Worm (Caenorhabditis elegans) whole organism, L4 larva: Measurements from ENCODE around the gene rpia-1.

Experiments used
- F37D6.2 ChIP-seq: sonication (generic microtip); optimal IDR thresholded peaks from 2 replicates; lab custom pipeline; 2016; ENCODE audit warnings: mild to moderate bottlenecking, missing genetic modification characterization, missing compliant biosample characterization
- F44E2.7 ChIP-seq: fragments of 200-800 bp; sonication (Bioruptor generic); IDR thresholded peaks from 2 replicates; pipeline ENCODE4 v2.1.2; 2022; ENCODE audit warnings: missing genetic modification characterization, missing compliant biosample characterization
- T20F7.1 ChIP-seq: fragments of 200-800 bp; sonication (Bioruptor generic); optimal IDR thresholded peaks from 2 replicates; lab custom pipeline; 2018; ENCODE audit warnings: mild to moderate bottlenecking, missing genetic modification characterization, missing compliant biosample characterization
- Y48G9A.11 ChIP-seq: fragments of 200-800 bp; sonication (Bioruptor generic); IDR thresholded peaks from 2 replicates; pipeline ENCODE4 v1.3.6; 2022; ENCODE audit warnings: missing genetic modification reagents, missing genetic modification characterization, missing compliant biosample characterization
- ZK337.2 ChIP-seq: fragments of 200-800 bp; sonication (Bioruptor generic); IDR thresholded peaks from 2 replicates; pipeline ENCODE4 v1.3.6; 2022; ENCODE audit warnings: missing genetic modification reagents, missing genetic modification characterization, missing compliant biosample characterization
- ama-1 ChIP-seq: fragments of 150-350 bp; optimal IDR thresholded peaks from 2 replicates; lab custom pipeline; 2014; ENCODE audit warnings: inconsistent platforms, mixed read lengths
- attf-4 ChIP-seq: sonication (generic microtip); optimal IDR thresholded peaks from 3 replicates; lab custom pipeline; 2017; ENCODE audit warnings: missing biosample characterization, missing genetic modification characterization
- ceh-20 ChIP-seq: fragments of 200-800 bp; sonication (Bioruptor generic); IDR thresholded peaks from 2 replicates; pipeline ENCODE4 v1.3.6; 2022; ENCODE audit warnings: missing genetic modification reagents, missing genetic modification characterization, missing compliant biosample characterization
- ceh-28 ChIP-seq: fragments of 150-350 bp; optimal IDR thresholded peaks from 2 replicates; lab custom pipeline; 2014; ENCODE audit warnings: missing biosample characterization, missing genetic modification reagents, missing genetic modification characterization
- ceh-32 ChIP-seq: sonication (generic microtip); optimal IDR thresholded peaks from 2 replicates; lab custom pipeline; 2016; ENCODE audit warnings: mild to moderate bottlenecking, missing genetic modification characterization, missing compliant biosample characterization; ENCODE audit not compliant: poor library complexity
- ceh-62 ChIP-seq: sonication (generic microtip); optimal IDR thresholded peaks from 2 replicates; lab custom pipeline; 2017; ENCODE audit warnings: missing biosample characterization, missing genetic modification characterization
- ces-1 ChIP-seq: fragments of 150-350 bp; sonication (generic microtip); optimal IDR thresholded peaks from 4 replicates; lab custom pipeline; 2014; ENCODE audit warnings: missing biosample characterization, missing genetic modification reagents, missing genetic modification characterization
- cey-2 ChIP-seq: sonication (generic microtip); optimal IDR thresholded peaks from 3 replicates; lab custom pipeline; 2017; ENCODE audit warnings: missing genetic modification characterization, mild to moderate bottlenecking, missing compliant biosample characterization, antibody characterized with exemption, borderline replicate concordance; ENCODE audit not compliant: insufficient read depth
- ctbp-1 ChIP-seq: fragments of 200-800 bp; sonication (Bioruptor generic); IDR thresholded peaks from 2 replicates; pipeline ENCODE4 v1.3.6; 2022; ENCODE audit warnings: missing genetic modification reagents, missing genetic modification characterization, missing compliant biosample characterization
- daf-12 ChIP-seq: fragments of 150-350 bp; optimal IDR thresholded peaks from 2 replicates; lab custom pipeline; 2014; ENCODE audit warnings: missing biosample characterization, missing genetic modification reagents, missing genetic modification characterization
- daf-8 ChIP-seq: fragments of 200-800 bp; sonication (Bioruptor generic); IDR thresholded peaks from 2 replicates; pipeline ENCODE4 v1.3.6; 2022; ENCODE audit warnings: missing genetic modification characterization, missing compliant biosample characterization
- dmd-6 ChIP-seq: fragments of 200-800 bp; sonication (Bioruptor generic); IDR thresholded peaks from 2 replicates; pipeline ENCODE4 v1.3.6; 2022; ENCODE audit warnings: missing genetic modification reagents, missing genetic modification characterization, missing compliant biosample characterization
- dmd-8 ChIP-seq: fragments of 200-800 bp; sonication (Bioruptor generic); IDR thresholded peaks from 2 replicates; pipeline ENCODE4 v1.3.6; 2022; ENCODE audit warnings: missing genetic modification characterization, missing compliant biosample characterization
- dmd-9 ChIP-seq: fragments of 200-800 bp; sonication (Bioruptor generic); IDR thresholded peaks from 2 replicates; pipeline ENCODE4 v1.3.6; 2022; ENCODE audit warnings: missing genetic modification reagents, missing genetic modification characterization, missing compliant biosample characterization
- egl-43 ChIP-seq: fragments of 200-800 bp; sonication (Bioruptor generic); IDR thresholded peaks from 2 replicates; pipeline ENCODE4 v1.3.6; 2022; ENCODE audit warnings: missing genetic modification reagents, missing genetic modification characterization, missing compliant biosample characterization
- fos-1 ChIP-seq: fragments of 150-350 bp; optimal IDR thresholded peaks from 2 replicates; lab custom pipeline; 2014; ENCODE audit warnings: missing biosample characterization, missing genetic modification characterization
- hif-1 ChIP-seq, 2 experiments: sonication (generic microtip); optimal IDR thresholded peaks; 2 replicates each; lab custom pipeline; 2016 to 2017; ENCODE audit warnings: missing compliant biosample characterization in 2 of 2, missing genetic modification characterization in 2 of 2, missing genetic modification reagents in 2 of 2, missing genotype in 2 of 2, mild to moderate bottlenecking in 1 of 2
- hmg-1.1 ChIP-seq: fragments of 200-800 bp; sonication (Bioruptor generic); IDR thresholded peaks from 2 replicates; pipeline ENCODE4 v1.3.6; 2022; ENCODE audit warnings: missing genetic modification reagents, missing genetic modification characterization, missing compliant biosample characterization
- lin-13 ChIP-seq: fragments of 150-350 bp; optimal IDR thresholded peaks from 2 replicates; lab custom pipeline; 2014; ENCODE audit warnings: missing biosample characterization, missing genetic modification reagents, missing genetic modification characterization
- lin-15B ChIP-seq: fragments of 150-350 bp; sonication (generic microtip); optimal IDR thresholded peaks from 3 replicates; lab custom pipeline; 2014; ENCODE audit warnings: missing biosample characterization, missing genetic modification characterization
- lir-3 ChIP-seq: sonication (generic microtip); optimal IDR thresholded peaks from 2 replicates; lab custom pipeline; 2016; ENCODE audit warnings: mild to moderate bottlenecking, missing genetic modification characterization, missing compliant biosample characterization
- lsy-2 ChIP-seq, 2 experiments: fragments of 150-350 bp in 1 of 2; sonication (generic microtip) in 1 of 2; optimal IDR thresholded peaks; 2 replicates each; lab custom pipeline; 2014 to 2017; ENCODE audit warnings: missing biosample characterization in 2 of 2, missing genetic modification characterization in 2 of 2
- madf-9 ChIP-seq: fragments of 200-800 bp; sonication (Bioruptor generic); conservative IDR thresholded peaks from 2 replicates; pipeline ENCODE4 v1.3.6; 2022; ENCODE audit warnings: missing genetic modification reagents, missing genetic modification characterization, missing compliant biosample characterization
- mdt-29 ChIP-seq: fragments of 200-800 bp; sonication (Bioruptor generic); IDR thresholded peaks from 2 replicates; pipeline ENCODE4 v1.3.6; 2022; ENCODE audit warnings: missing genetic modification reagents, missing genetic modification characterization, missing compliant biosample characterization
- mes-2 ChIP-seq: sonication (generic microtip); optimal IDR thresholded peaks from 2 replicates; lab custom pipeline; 2016; ENCODE audit warnings: missing genotype, mild to moderate bottlenecking, missing genetic modification characterization, missing compliant biosample characterization; ENCODE audit not compliant: poor library complexity, severe bottlenecking
- nhr-111 ChIP-seq: fragments of 200-800 bp; sonication (Bioruptor generic); optimal IDR thresholded peaks from 2 replicates; lab custom pipeline; 2018; ENCODE audit warnings: mild to moderate bottlenecking, missing genetic modification characterization, missing compliant biosample characterization
- nhr-237 ChIP-seq: sonication (generic microtip); optimal IDR thresholded peaks from 2 replicates; lab custom pipeline; 2017; ENCODE audit warnings: missing biosample characterization, missing genetic modification characterization
- nhr-25 ChIP-seq: sonication (generic microtip); optimal IDR thresholded peaks from 2 replicates; lab custom pipeline; 2017; ENCODE audit warnings: missing genetic modification characterization, mild to moderate bottlenecking, missing compliant biosample characterization, antibody characterized with exemption, moderate library complexity, borderline replicate concordance; ENCODE audit not compliant: insufficient read depth
- nhr-28 ChIP-seq: fragments of 150-350 bp; optimal IDR thresholded peaks from 2 replicates; lab custom pipeline; 2014; ENCODE audit warnings: missing biosample characterization, missing genetic modification characterization
- nhr-42 ChIP-seq: fragments of 200-800 bp; sonication (Bioruptor generic); IDR thresholded peaks from 2 replicates; pipeline ENCODE4 v1.3.6; 2022; ENCODE audit warnings: missing genetic modification characterization, missing compliant biosample characterization
- nhr-77 ChIP-seq: fragments of 150-350 bp; optimal IDR thresholded peaks from 2 replicates; lab custom pipeline; 2014; ENCODE audit warnings: missing biosample characterization, missing genetic modification characterization
- pha-4 ChIP-seq, 2 experiments: fragments of 150-350 bp in 1 of 2; fragments of 200-800 bp in 1 of 2; sonication (Bioruptor generic) in 1 of 2; IDR thresholded peaks in 1 of 2; optimal IDR thresholded peaks in 1 of 2; 2 replicates each; pipeline versions ENCODE4 v1.3.6 to Lab custom; 2014 to 2022; ENCODE audit warnings: missing genetic modification characterization in 2 of 2, missing genetic modification reagents in 2 of 2, missing biosample characterization in 1 of 2, missing compliant biosample characterization in 1 of 2
- pqm-1 ChIP-seq: sonication (generic microtip); optimal IDR thresholded peaks from 2 replicates; lab custom pipeline; 2017; ENCODE audit warnings: missing biosample characterization, missing genetic modification characterization
- sdz-12 ChIP-seq: fragments of 200-800 bp; sonication (Bioruptor generic); optimal IDR thresholded peaks from 2 replicates; lab custom pipeline; 2018; ENCODE audit warnings: mild to moderate bottlenecking, missing genetic modification characterization, missing compliant biosample characterization
- spr-1 ChIP-seq: sonication (generic microtip); optimal IDR thresholded peaks from 2 replicates; lab custom pipeline; 2016; ENCODE audit warnings: mild to moderate bottlenecking, missing genetic modification characterization, missing compliant biosample characterization
- spr-3 ChIP-seq: fragments of 200-800 bp; sonication (Bioruptor generic); optimal IDR thresholded peaks from 2 replicates; lab custom pipeline; 2018; ENCODE audit warnings: mild to moderate bottlenecking, missing genetic modification characterization, missing compliant biosample characterization
- unc-130 ChIP-seq: sonication (generic microtip); optimal IDR thresholded peaks from 2 replicates; lab custom pipeline; 2016; ENCODE audit warnings: missing genetic modification reagents, missing genetic modification characterization, missing compliant biosample characterization
- unc-39 ChIP-seq: sonication (generic microtip); optimal IDR thresholded peaks from 2 replicates; lab custom pipeline; 2017; ENCODE audit warnings: missing biosample characterization, missing genetic modification characterization
- zag-1 ChIP-seq: fragments of 150-350 bp; optimal IDR thresholded peaks from 2 replicates; lab custom pipeline; 2014; ENCODE audit warnings: missing biosample characterization, missing genetic modification characterization
- zfp-2 ChIP-seq: sonication (generic microtip); optimal IDR thresholded peaks from 2 replicates; lab custom pipeline; 2016; ENCODE audit warnings: mild to moderate bottlenecking, missing genetic modification characterization, missing compliant biosample characterization
- zip-2 ChIP-seq: fragments of 150-350 bp; optimal IDR thresholded peaks from 2 replicates; lab custom pipeline; 2014; ENCODE audit warnings: missing biosample characterization, missing genetic modification characterization
- ztf-11 ChIP-seq: fragments of 150-350 bp; optimal IDR thresholded peaks from 2 replicates; lab custom pipeline; 2014; ENCODE audit warnings: missing biosample characterization, missing genetic modification characterization

Gene rpia-1

ce11 chrIII:7140228-7140710 lies 17.3 kb downstream of the rpia-1 start (continued):
- TF ChIP-seq spr-1 (tag; lab: Kevin White, UChicago), result no peak
- no peak for TF ChIP-seq zfp-2 (tag; lab: Kevin White, UChicago)
- TF ChIP-seq sdz-12 (GFP tag; lab: Kevin White, UChicago), result no peak
- peak; percentile 80 for TF ChIP-seq mdt-29 (GFP tag; lab: Robert Waterston, UW)
- no peak for TF ChIP-seq zag-1 (tag; lab: Kevin White, UChicago)
- no peak for TF ChIP-seq lir-3 (tag; lab: Kevin White, UChicago)
- no peak for TF ChIP-seq nhr-237 (tag; lab: Kevin White, UChicago)
- TF ChIP-seq ceh-62 (tag; lab: Kevin White, UChicago), result no peak
- no peak for TF ChIP-seq ceh-32 (tag; lab: Kevin White, UChicago)
- TF ChIP-seq nhr-111 (GFP tag; lab: Kevin White, UChicago), result no peak

- TF ChIP-seq lsy-2 (tag; optimal IDR thresholded peaks at IDR 0.05; lab: Kevin White, UChicago), result peak in 1 of 2 experiments; percentile 71
- TF ChIP-seq nhr-42 (GFP tag; lab: Robert Waterston, UW), result peak; percentile 68; the same call in 1 of the 2 replicates
- no peak for TF ChIP-seq daf-8 (GFP tag; lab: Robert Waterston, UW)
- TF ChIP-seq dmd-9 (GFP tag; lab: Robert Waterston, UW), result no peak
- TF ChIP-seq lin-13 (GFP tag; lab: Kevin White, UChicago), result peak; percentile 54
- no peak for TF ChIP-seq ceh-62 (tag; lab: Kevin White, UChicago)
- TF ChIP-seq ceh-32 (tag; lab: Kevin White, UChicago), result no peak
- TF ChIP-seq ces-1 (GFP tag; lab: Kevin White, UChicago), result no peak
- no peak for TF ChIP-seq fos-1 (tag; lab: Kevin White, UChicago)
- no peak for TF ChIP-seq sdz-12 (GFP tag; lab: Kevin White, UChicago)
- TF ChIP-seq madf-9, result peak; percentile 12; the same call in 1 of the 2 replicates
- peak; percentile 63; the same call in 1 of the 2 replicates for TF ChIP-seq pha-4 (GFP tag; IDR thresholded peaks at IDR 0.05; lab: Robert Waterston, UW)
- no peak for TF ChIP-seq pha-4 (tag; optimal IDR thresholded peaks at IDR 0.05; lab: Kevin White, UChicago)
- TF ChIP-seq ztf-11 (tag; lab: Kevin White, UChicago), result no peak
- TF ChIP-seq spr-3, result peak; percentile 52
- TF ChIP-seq zag-1 (tag; lab: Kevin White, UChicago), result no peak
- peak; percentile 98 for TF ChIP-seq ama-1
- TF ChIP-seq dmd-8 (GFP tag; lab: Robert Waterston, UW), result no peak
- no peak for TF ChIP-seq unc-39
- TF ChIP-seq daf-12 (tag; lab: Kevin White, UChicago), result no peak
- TF ChIP-seq hmg-1.1 (GFP tag; lab: Robert Waterston, UW), result peak; percentile 27; the same call in 1 of the 2 replicates
- no peak for TF ChIP-seq lir-3 (tag; lab: Kevin White, UChicago)
- TF ChIP-seq egl-43, result peak; percentile 54
- no peak for TF ChIP-seq nhr-25 (tag; lab: Kevin White, UChicago)
- peak; percentile 24 for TF ChIP-seq unc-130 (GFP tag; lab: Kevin White, UChicago)
- peak; percentile 57 for TF ChIP-seq nhr-28 (tag; lab: Kevin White, UChicago)
- no peak for TF ChIP-seq F37D6.2 (tag; lab: Kevin White, UChicago)
- TF ChIP-seq ctbp-1 (GFP tag; lab: Robert Waterston, UW), result no peak
- TF ChIP-seq ZK337.2 (GFP tag; lab: Robert Waterston, UW), result no peak
- TF ChIP-seq F44E2.7 (GFP tag; lab: Robert Waterston, UW), result no peak
- TF ChIP-seq cey-2 (tag; lab: Kevin White, UChicago), result no peak
- TF ChIP-seq dmd-6 (GFP tag; lab: Robert Waterston, UW), result peak; percentile 70
- peak; percentile 84 for TF ChIP-seq Y48G9A.11 (GFP tag; lab: Robert Waterston, UW)
- TF ChIP-seq nhr-77 (tag; lab: Kevin White, UChicago), result peak; percentile 36
- TF ChIP-seq attf-4 (tag; lab: Kevin White, UChicago), result no peak
- peak; percentile 87 for TF ChIP-seq mes-2 (tag; lab: Kevin White, UChicago)
- peak; percentile 69 for TF ChIP-seq T20F7.1 (GFP tag; lab: Kevin White, UChicago)
- TF ChIP-seq pqm-1 (tag; lab: Kevin White, UChicago), result peak; percentile 53
- peak; percentile 28 for TF ChIP-seq lin-15B (tag; lab: Kevin White, UChicago)
- peak in 1 of 2 experiments; percentile 15 for TF ChIP-seq hif-1 (tag; optimal IDR thresholded peaks at IDR 0.05; lab: Kevin White, UChicago)
- TF ChIP-seq ceh-20 (GFP tag; lab: Robert Waterston, UW), result no peak
- TF ChIP-seq zip-2, result peak; percentile 42
- TF ChIP-seq ceh-28, result no peak
Measured at ce11 chrIII:7141285-7141715, 18.4 kb downstream of the rpia-1 start.
